Worm (Caenorhabditis elegans) whole organism, young adult: Measurements from ENCODE around the gene ptp-5.2.

ENCODE experiments used
- ama-1 ChIP-seq, 3 experiments: fragments of 150-350 bp in 1 of 3; sonication (generic microtip) in 2 of 3; optimal IDR thresholded peaks; 2 replicates each; lab custom pipeline; 2014 to 2018; ENCODE audit warnings: missing biosample characterization in 2 of 3, missing genetic modification characterization in 2 of 3, missing genetic modification reagents in 2 of 3
- ets-4 ChIP-seq: fragments of 200-800 bp; sonication (Bioruptor generic); optimal IDR thresholded peaks from 2 replicates; lab custom pipeline; 2018; ENCODE audit warnings: mild to moderate bottlenecking, missing genetic modification characterization, missing compliant biosample characterization
- lir-1 ChIP-seq: fragments of 200-800 bp; sonication (Bioruptor generic); conservative IDR thresholded peaks from 2 replicates; pipeline ENCODE4 v1.3.6; 2022; ENCODE audit warnings: missing genetic modification reagents, missing genetic modification characterization, missing compliant biosample characterization
- nfya-1 ChIP-seq: sonication (generic microtip); optimal IDR thresholded peaks from 2 replicates; lab custom pipeline; 2017; ENCODE audit warnings: antibody characterized with exemption, missing compliant biosample characterization, missing genetic modification characterization, borderline replicate concordance; ENCODE audit not compliant: insufficient read depth
- nhr-27 ChIP-seq: fragments of 200-800 bp; sonication (Bioruptor generic); optimal IDR thresholded peaks from 2 replicates; lab custom pipeline; 2018; ENCODE audit warnings: mild to moderate bottlenecking, missing genetic modification characterization, moderate library complexity, missing compliant biosample characterization
- pha-4 ChIP-seq: fragments of 150-350 bp; sonication (generic microtip); optimal IDR thresholded peaks from 2 replicates; lab custom pipeline; 2014; ENCODE audit warnings: missing biosample characterization, missing genetic modification reagents, missing genetic modification characterization
- sdz-38 ChIP-seq: sonication (generic microtip); optimal IDR thresholded peaks from 2 replicates; lab custom pipeline; 2016; ENCODE audit warnings: missing genotype, missing genetic modification characterization, missing compliant biosample characterization
- snpc-4 ChIP-seq, 5 experiments: fragments of 150-350 bp in 1 of 5; sonication (generic microtip) in 4 of 5; optimal IDR thresholded peaks; 2 replicates each; lab custom pipeline; 2014 to 2018; ENCODE audit warnings: missing genetic modification characterization in 5 of 5, missing biosample characterization in 3 of 5, antibody characterized with exemption in 2 of 5, mild to moderate bottlenecking in 2 of 5, missing compliant biosample characterization in 2 of 5, missing genotype in 2 of 5, moderate library complexity in 2 of 5, missing genetic modification reagents in 1 of 5
- unc-130 ChIP-seq: sonication (generic microtip); optimal IDR thresholded peaks from 2 replicates; lab custom pipeline; 2016; ENCODE audit warnings: missing genetic modification reagents, missing genetic modification characterization, missing compliant biosample characterization
- zfh-2 ChIP-seq: fragments of 200-800 bp; sonication (Bioruptor generic); conservative IDR thresholded peaks from 2 replicates; pipeline ENCODE4 v1.3.6; 2022; ENCODE audit warnings: missing genetic modification reagents, missing genetic modification characterization, missing compliant biosample characterization
- ztf-3 ChIP-seq: fragments of 200-800 bp; sonication (Bioruptor generic); optimal IDR thresholded peaks from 2 replicates; lab custom pipeline; 2018; ENCODE audit warnings: mild to moderate bottlenecking, missing genetic modification characterization, missing compliant biosample characterization

- TF ChIP-seq ztf-3 (GFP tag; lab: Kevin White, UChicago) (no peak), nhr-27 (no peak), pha-4 (tag; lab: Kevin White, UChicago) (no peak), lir-1 (GFP tag; lab: Robert Waterston, UW) (no peak), snpc-4 (GFP tag; optimal IDR thresholded peaks at IDR 0.05; lab: Kevin White, UChicago) (no peak), snpc-4 (tag; optimal IDR thresholded peaks at IDR 0.05; lab: Kevin White, UChicago) (peak; percentile 8 to 67 (median 40)), unc-130 (GFP tag; lab: Kevin White, UChicago) (no peak), sdz-38 (tag; lab: Kevin White, UChicago) (no peak), ama-1 (optimal IDR thresholded peaks at IDR 0.05; lab: Kevin White, UChicago) (no peak), ama-1 (GFP tag; optimal IDR thresholded peaks at IDR 0.05; lab: Kevin White, UChicago) (no peak), zfh-2 (GFP tag; lab: Robert Waterston, UW) (no peak), nfya-1 (tag; lab: Kevin White, UChicago) (no peak), ets-4 (GFP tag; lab: Kevin White, UChicago) (no peak)
Measured at ce11 chrIV:14786374-14787136, 25.8 kb upstream of the ptp-5.2 start, which contains the start of gene melo-1.
